Worm (Caenorhabditis elegans) whole organism, young adult: Measurements from ENCODE around the gene tram-1.

Experiments used
- F49E8.2 ChIP-seq: sonication (generic microtip); optimal IDR thresholded peaks from 3 replicates; lab custom pipeline; 2017; ENCODE audit warnings: missing genetic modification characterization, mild to moderate bottlenecking, missing compliant biosample characterization, antibody characterized with exemption, moderate library complexity; ENCODE audit not compliant: insufficient read depth
- atf-7 ChIP-seq: sonication (generic microtip); optimal IDR thresholded peaks from 2 replicates; lab custom pipeline; 2017; ENCODE audit warnings: mild to moderate bottlenecking, missing genetic modification characterization, missing compliant biosample characterization
- ceh-27 ChIP-seq: fragments of 200-800 bp; sonication (Bioruptor generic); optimal IDR thresholded peaks from 2 replicates; lab custom pipeline; 2018; ENCODE audit warnings: mild to moderate bottlenecking, missing genetic modification characterization, moderate library complexity, missing compliant biosample characterization
- him-1 ChIP-seq: sonication (generic microtip); optimal IDR thresholded peaks from 2 replicates; lab custom pipeline; 2016; ENCODE audit warnings: missing genotype, missing genetic modification reagents, missing genetic modification characterization, missing compliant biosample characterization
- lin-35 ChIP-seq, 3 experiments: fragments of 150-350 bp in 2 of 3; sonication (generic microtip) in 1 of 3; optimal IDR thresholded peaks; 2 replicates each; lab custom pipeline; 2014 to 2018; ENCODE audit warnings: missing biosample characterization in 3 of 3, missing genetic modification characterization in 3 of 3, missing genetic modification reagents in 3 of 3
- pha-4 ChIP-seq: fragments of 150-350 bp; sonication (generic microtip); optimal IDR thresholded peaks from 2 replicates; lab custom pipeline; 2014; ENCODE audit warnings: missing biosample characterization, missing genetic modification reagents, missing genetic modification characterization
- sea-2 ChIP-seq: fragments of 200-800 bp; sonication (Bioruptor generic); IDR thresholded peaks from 2 replicates; pipeline ENCODE4 v1.3.6; 2022; ENCODE audit warnings: missing genetic modification characterization, missing compliant biosample characterization
- snpc-4 ChIP-seq, 5 experiments: fragments of 150-350 bp in 1 of 5; sonication (generic microtip) in 4 of 5; optimal IDR thresholded peaks; 2 replicates each; lab custom pipeline; 2014 to 2018; ENCODE audit warnings: missing genetic modification characterization in 5 of 5, missing biosample characterization in 3 of 5, antibody characterized with exemption in 2 of 5, mild to moderate bottlenecking in 2 of 5, missing compliant biosample characterization in 2 of 5, missing genotype in 2 of 5, moderate library complexity in 2 of 5, missing genetic modification reagents in 1 of 5
- tbx-9 ChIP-seq: sonication (generic microtip); optimal IDR thresholded peaks from 2 replicates; lab custom pipeline; 2016; ENCODE audit warnings: borderline replicate concordance, missing genetic modification characterization, inconsistent platforms, missing compliant biosample characterization

DNA sequence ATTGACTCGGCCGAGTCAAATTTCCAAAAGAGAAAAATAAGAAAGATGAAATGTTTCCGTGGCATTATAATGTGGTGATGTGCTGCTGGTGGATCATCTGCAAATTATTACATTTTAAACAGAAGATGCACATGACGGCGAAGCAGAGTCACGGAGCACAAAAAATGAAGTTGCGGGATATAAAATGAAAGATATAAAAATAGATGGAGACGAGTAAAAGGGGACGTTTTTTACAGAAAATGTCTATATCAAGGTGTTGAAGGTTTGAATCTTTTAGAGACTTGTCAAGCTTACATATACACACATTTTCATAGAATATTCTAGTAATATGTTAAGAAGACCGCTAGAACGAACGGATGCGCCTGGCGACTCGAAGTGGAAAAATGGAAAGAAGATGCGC is 26.7 kb downstream of the tram-1 start, which contains the start of gene ptrg-1:
- TF ChIP-seq ceh-27 (no peak), F49E8.2 (tag; lab: Kevin White, UChicago) (no peak), lin-35 (GFP tag; optimal IDR thresholded peaks at IDR 0.05; lab: Kevin White, UChicago) (no peak), him-1 (no peak), snpc-4 (GFP tag; optimal IDR thresholded peaks at IDR 0.05; lab: Kevin White, UChicago) (no peak), snpc-4 (tag; optimal IDR thresholded peaks at IDR 0.05; lab: Kevin White, UChicago) (no peak), tbx-9 (tag; lab: Kevin White, UChicago) (no peak), atf-7 (tag; lab: Kevin White, UChicago) (no peak), sea-2 (GFP tag; lab: Robert Waterston, UW) (no peak), pha-4 (tag; lab: Kevin White, UChicago) (no peak)
